Worm (Caenorhabditis elegans) whole organism, L4/young adult: Measurements from ENCODE around the gene nhr-274.

Experiments used
- W03F9.2 ChIP-seq: fragments of 150-350 bp; optimal IDR thresholded peaks from 2 replicates; lab custom pipeline; 2014; ENCODE audit warnings: missing biosample characterization, missing genetic modification characterization
- dao-5 ChIP-seq: sonication (generic microtip); optimal IDR thresholded peaks from 2 replicates; lab custom pipeline; 2016; ENCODE audit warnings: missing genotype, missing genetic modification characterization, moderate library complexity, missing compliant biosample characterization
- him-1 ChIP-seq: sonication (generic microtip); optimal IDR thresholded peaks from 2 replicates; lab custom pipeline; 2016; ENCODE audit warnings: missing genotype, missing genetic modification reagents, missing genetic modification characterization, missing compliant biosample characterization

ce11 chrIV:1637333-1637732 lies 7.8 kb downstream of the nhr-274 start:
- TF ChIP-seq dao-5 (tag; lab: Kevin White, UChicago) (no peak), him-1 (tag; lab: Kevin White, UChicago) (no peak), W03F9.2 (tag; lab: Kevin White, UChicago) (no peak)
